Worm (Caenorhabditis elegans): ENCODE results near the gene ins-22.

Gene ins-22

DNA sequence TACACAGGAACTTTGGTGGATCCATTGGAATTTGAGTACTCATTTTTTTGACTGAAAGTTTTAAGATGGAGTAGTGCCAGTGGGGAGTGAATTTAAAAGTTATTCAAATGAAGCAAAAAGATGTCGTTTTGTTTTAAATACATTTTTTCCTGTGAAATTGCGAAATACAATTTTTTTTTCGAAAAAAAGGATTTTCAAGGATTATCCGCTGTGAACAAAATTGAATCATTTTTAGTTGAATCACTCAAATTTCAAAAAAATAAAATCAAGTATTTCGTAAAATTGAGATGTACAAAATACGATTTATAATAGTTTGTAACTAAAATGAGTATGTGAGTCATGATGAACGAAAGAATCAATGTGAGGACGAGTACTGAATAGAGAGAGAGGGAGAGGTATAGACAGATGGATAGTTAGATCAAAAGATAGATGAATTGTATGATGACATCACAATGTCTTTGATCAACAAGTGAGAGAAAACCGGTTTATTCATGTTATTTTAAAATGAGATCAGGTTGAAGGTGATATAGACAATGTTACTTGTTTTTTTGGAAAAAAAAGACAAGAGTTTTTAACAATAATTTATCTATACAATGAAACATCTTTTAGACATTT, 19.2 kb upstream of the ins-22 start, which contains the start of gene C05B5.8:
TSS of gene C05B5.8 (minus strand) at position 51 of the 615 bp plus-strand sequence.
- TF ChIP-seq him-1 (tag; optimal IDR thresholded peaks at IDR 0.05) (no peak), F55B11.4 (tag; optimal IDR thresholded peaks at IDR 0.05; ENCODE audit: borderline replicate concordance, insufficient read depth) (no peak), F52B5.7 (tag; optimal IDR thresholded peaks at IDR 0.05) (no peak), ceh-100 (GFP tag; IDR thresholded peaks at IDR 0.05) (no peak), ccch-3 (GFP tag; optimal IDR thresholded peaks at IDR 0.05) (no peak), ztf-28 (GFP tag; IDR thresholded peaks at IDR 0.05) (no peak), athp-1 (tag; optimal IDR thresholded peaks at IDR 0.05) (no peak), B0035.1 (tag; optimal IDR thresholded peaks at IDR 0.05) (no peak)

DNA sequence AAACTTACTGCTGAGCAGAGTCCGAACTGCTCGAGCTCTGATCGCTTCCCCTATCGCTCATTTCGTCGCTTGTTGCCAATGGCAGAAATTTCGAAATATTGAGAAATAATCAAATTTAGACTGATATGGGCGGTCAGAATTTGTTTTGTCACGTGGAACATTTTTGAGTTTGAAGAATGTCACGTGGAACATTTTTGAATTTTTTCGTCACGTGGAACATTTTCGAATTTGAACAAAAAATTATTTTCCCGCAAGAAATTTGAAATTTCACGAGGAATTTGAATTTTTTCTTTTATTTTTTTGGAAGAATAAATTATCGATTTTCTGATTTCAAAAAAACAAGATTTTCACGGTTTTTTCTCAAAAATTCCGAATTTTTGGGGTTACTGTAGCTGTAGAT, 16.0 kb upstream of the ins-22 start, which contains the start of gene fbxa-155:
TSS of gene fbxa-155 (minus strand) at position 101 of the 400 bp plus-strand sequence.
- TF ChIP-seq F10E7.11 (tag; optimal IDR thresholded peaks at IDR 0.05) = no peak
- no peak for TF ChIP-seq aptf-2 (GFP tag; conservative IDR thresholded peaks at IDR 0.05)
- TF ChIP-seq nfyb-1 (GFP tag; IDR thresholded peaks at IDR 0.05) = no peak
- TF ChIP-seq sptf-2 (GFP tag; optimal IDR thresholded peaks at IDR 0.05) = no peak
- TF ChIP-seq F23B12.7 (tag; optimal IDR thresholded peaks at IDR 0.05; ENCODE audit: insufficient read depth) = no peak
- no peak for TF ChIP-seq hlh-12 (tag; optimal IDR thresholded peaks at IDR 0.05)
- no peak for TF ChIP-seq ceh-27 (GFP tag; optimal IDR thresholded peaks at IDR 0.05)
- TF ChIP-seq mes-4 (tag; optimal IDR thresholded peaks at IDR 0.05) = no peak
- TF ChIP-seq B0019.2 (GFP tag; conservative IDR thresholded peaks at IDR 0.05) = no peak
- no peak for TF ChIP-seq B0035.1 (tag; optimal IDR thresholded peaks at IDR 0.05)
- no peak for TF ChIP-seq T26A5.8 (tag; optimal IDR thresholded peaks at IDR 0.05)
- no peak for TF ChIP-seq tbp1 (GFP tag; optimal IDR thresholded peaks at IDR 0.05)
- TF ChIP-seq ztf-25 (GFP tag; IDR thresholded peaks at IDR 0.05) = no peak
- TF ChIP-seq lag-1 (GFP tag; IDR thresholded peaks at IDR 0.05) = no peak
- no peak for TF ChIP-seq madf-10 (tag; optimal IDR thresholded peaks at IDR 0.05)
- no peak for TF ChIP-seq cebp-1 (GFP tag; IDR thresholded peaks at IDR 0.05)
- no peak for TF ChIP-seq cebp-1 (tag; optimal IDR thresholded peaks at IDR 0.05)
- no peak for TF ChIP-seq ztf-6 (GFP tag; IDR thresholded peaks at IDR 0.05)
- no peak for TF ChIP-seq C06A6.2 (GFP tag; conservative IDR thresholded peaks at IDR 0.05)
- TF ChIP-seq ama-1 (optimal IDR thresholded peaks at IDR 0.05) = no peak
- TF ChIP-seq ama-1 (GFP tag; optimal IDR thresholded peaks at IDR 0.05) = no peak
- no peak for TF ChIP-seq K11D2.4 (GFP tag; IDR thresholded peaks at IDR 0.05)

DNA sequence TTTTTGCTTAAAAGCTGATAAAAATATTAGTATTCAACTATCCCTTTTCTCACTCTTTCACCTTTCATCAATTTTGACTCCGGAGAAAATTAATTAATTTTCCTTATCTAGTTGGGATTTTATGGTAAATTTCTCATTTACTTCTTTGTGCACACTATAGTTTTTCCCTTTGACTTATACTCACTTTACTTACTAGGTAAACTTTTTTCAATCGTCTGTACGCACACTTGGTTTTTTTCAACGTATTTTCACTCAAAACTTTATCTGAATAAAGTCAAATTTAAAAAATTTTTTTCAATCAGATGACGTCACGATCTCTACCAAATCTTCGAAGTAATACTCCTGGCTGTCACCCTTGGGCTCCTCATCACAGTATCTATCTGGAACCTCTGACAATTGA, 14.0 kb upstream of the ins-22 start, which contains the start of gene C05B5.16:
TSS of gene C05B5.16 (plus strand) at position 301 of the 400 bp plus-strand sequence.
- TF ChIP-seq C06A6.2 (GFP tag; conservative IDR thresholded peaks at IDR 0.05) = no peak
- no peak for TF ChIP-seq egl-18 (GFP tag; IDR thresholded peaks at IDR 0.05)
- TF ChIP-seq tbx-9 (tag; optimal IDR thresholded peaks at IDR 0.05; ENCODE audit: borderline replicate concordance) = no peak
- no peak for TF ChIP-seq unc-130 (GFP tag; optimal IDR thresholded peaks at IDR 0.05)
- TF ChIP-seq die-1 (tag; optimal IDR thresholded peaks at IDR 0.05) = no peak
- no peak for TF ChIP-seq egl-44 (GFP tag; IDR thresholded peaks at IDR 0.05)
- no peak for TF ChIP-seq F39B2.1 (GFP tag; IDR thresholded peaks at IDR 0.05)
- TF ChIP-seq gei-17 (GFP tag; optimal IDR thresholded peaks at IDR 0.05) = no peak
- no peak for TF ChIP-seq F10E7.11 (tag; optimal IDR thresholded peaks at IDR 0.05)
